Worm (Caenorhabditis elegans): Measurements from ENCODE around the gene sre-21.

DNA sequence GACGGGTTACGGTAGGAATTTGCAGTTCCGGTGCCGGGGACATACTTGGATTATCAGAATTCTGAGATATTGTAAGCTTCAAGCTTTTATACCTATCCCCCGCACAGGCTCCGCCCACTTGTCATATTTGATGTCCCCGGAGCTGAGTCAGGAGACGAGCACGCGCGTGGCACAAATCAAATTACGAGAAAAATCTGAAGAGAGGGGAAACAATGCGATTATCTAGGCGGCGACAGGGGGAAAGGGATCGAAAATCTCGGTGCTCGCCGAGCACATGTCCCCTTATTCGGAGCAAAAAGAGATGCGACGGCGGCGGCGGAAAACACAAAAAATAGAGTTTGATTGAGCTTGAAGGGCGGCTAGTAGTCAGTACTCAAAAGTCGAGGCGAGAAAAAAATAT, 23.8 kb downstream of the sre-21 start, which contains the start of gene R12G8.1:
- TF ChIP-seq unc-62 (GFP tag; optimal IDR thresholded peaks at IDR 0.05) (no peak), unc-130 (GFP tag; optimal IDR thresholded peaks at IDR 0.05) (no peak), F33H1.4 (GFP tag; IDR thresholded peaks at IDR 0.05) (no peak), ztf-3 (GFP tag; optimal IDR thresholded peaks at IDR 0.05) (no peak), Y53F4B.3 (GFP tag; IDR thresholded peaks at IDR 0.05) (no peak), nfya-1 (tag; optimal IDR thresholded peaks at IDR 0.05; ENCODE audit: borderline replicate concordance, insufficient read depth) (no peak), ceh-100 (GFP tag; IDR thresholded peaks at IDR 0.05) (no peak), hmg-1.2 (GFP tag; IDR thresholded peaks at IDR 0.05) (no peak), hmg-20 (GFP tag; IDR thresholded peaks at IDR 0.05) (no peak), lin-54 (GFP tag; optimal IDR thresholded peaks at IDR 0.05) (no peak), atf-7 (tag; optimal IDR thresholded peaks at IDR 0.05) (no peak), mxl-1 (tag; optimal IDR thresholded peaks at IDR 0.05) (no peak), hlh-26 (GFP tag; conservative IDR thresholded peaks at IDR 0.05) (no peak), F52B5.7 (tag; optimal IDR thresholded peaks at IDR 0.05) (no peak)

Data from whole organism, young adult.